Fruit fly (Drosophila melanogaster): ENCODE measurements around the gene CG14223.

Gene CG14223

dm6 chrX:19668405-19668804 is 4.6 kb upstream of the CG14223 start (continued):
- TF ChIP-seq gem (tag; optimal IDR thresholded peaks at IDR 0.05) (peak; percentile 97), dmrt11E (tag; optimal IDR thresholded peaks at IDR 0.05) (peak; percentile 98), jing (GFP tag; optimal IDR thresholded peaks at IDR 0.05) (peak; percentile 93), crc (GFP tag; optimal IDR thresholded peaks at IDR 0.05) (peak; percentile 97), CG4404 (GFP tag; IDR thresholded peaks at IDR 0.05) (peak; percentile 92), CG17361 (GFP tag; IDR thresholded peaks at IDR 0.05) (peak; percentile 92), CG18599 (GFP tag; optimal IDR thresholded peaks at IDR 0.05) (peak; percentile 95), zen (tag; optimal IDR thresholded peaks at IDR 0.05) (peak; percentile 89), p53 (GFP tag; optimal IDR thresholded peaks at IDR 0.05) (peak; percentile 95), CG10565 (GFP tag; optimal IDR thresholded peaks at IDR 0.05) (peak; percentile 90), CG15073 (GFP tag; optimal IDR thresholded peaks at IDR 0.05) (peak; percentile 86), CG12769 (tag; optimal IDR thresholded peaks at IDR 0.05) (peak; percentile 98), CG4328 (GFP tag; optimal IDR thresholded peaks at IDR 0.05) (peak; percentile 84), CG8290 (GFP tag; optimal IDR thresholded peaks at IDR 0.05) (peak; percentile 97), CG8290 (tag; optimal IDR thresholded peaks at IDR 0.05) (peak; percentile 92 to 98), CG2678 (tag; optimal IDR thresholded peaks at IDR 0.05) (peak; percentile 95), vvl (GFP tag; IDR thresholded peaks at IDR 0.05) (peak; percentile 98), wdn (GFP tag; IDR thresholded peaks at IDR 0.05) (peak; percentile 95), knrl (GFP tag; IDR thresholded peaks at IDR 0.05; ENCODE audit: partially characterized antibody) (no peak), al (GFP tag; IDR thresholded peaks at IDR 0.05) (peak; percentile 84), Dp (GFP tag; optimal IDR thresholded peaks at IDR 0.05) (peak; percentile 12), hbn (GFP tag; IDR thresholded peaks at IDR 0.05; ENCODE audit: partially characterized antibody) (no peak), dan (GFP tag; IDR thresholded peaks at IDR 0.05) (peak; percentile 91), CG32767 (GFP tag; IDR thresholded peaks at IDR 0.05) (peak; percentile 88), C15 (GFP tag; IDR thresholded peaks at IDR 0.05) (peak; percentile 77), CG9609 (GFP tag; optimal IDR thresholded peaks at IDR 0.05) (peak; percentile 98), wor (GFP tag; IDR thresholded peaks at IDR 0.05) (peak; percentile 89), Hr3 (GFP tag; optimal IDR thresholded peaks at IDR 0.05) (peak; percentile 95), CG31388 (GFP tag; optimal IDR thresholded peaks at IDR 0.05) (peak; percentile 73), Doc3 (GFP tag; IDR thresholded peaks at IDR 0.05; ENCODE audit: partially characterized antibody) (no peak), grn (GFP tag; optimal IDR thresholded peaks at IDR 0.05) (peak; percentile 87), CG2199 (GFP tag; IDR thresholded peaks at IDR 0.05) (peak; percentile 88; the same call in 2 of the 3 replicates), fd96Cb (tag; optimal IDR thresholded peaks at IDR 0.05) (peak; percentile 93), CG6272 (GFP tag; IDR thresholded peaks at IDR 0.05) (peak; percentile 88), CG2116 (GFP tag; optimal IDR thresholded peaks at IDR 0.05) (peak; percentile 74), CG32532 (GFP tag; IDR thresholded peaks at IDR 0.05) (peak; percentile 93), CG8388 (GFP tag; optimal IDR thresholded peaks at IDR 0.05) (peak; percentile 94), CG5180 (GFP tag; optimal IDR thresholded peaks at IDR 0.05) (peak; percentile 74), CG12071 (GFP tag; optimal IDR thresholded peaks at IDR 0.05) (peak; percentile 91), ssp (GFP tag; IDR thresholded peaks at IDR 0.05) (peak; percentile 79), Adf1 (GFP tag; IDR thresholded peaks at IDR 0.05) (peak; percentile 68), fd64A (GFP tag; optimal IDR thresholded peaks at IDR 0.05) (peak; percentile 85), mld (GFP tag; IDR thresholded peaks at IDR 0.05; ENCODE audit: partially characterized antibody) (no peak), crol (GFP tag; IDR thresholded peaks at IDR 0.05) (peak; percentile 72), CG14441 (GFP tag; IDR thresholded peaks at IDR 0.05) (peak; percentile 92), CG34224 (GFP tag; IDR thresholded peaks at IDR 0.05; ENCODE audit: partially characterized antibody) (no peak), CG15269 (tag; optimal IDR thresholded peaks at IDR 0.05) (peak; percentile 97), CG16813 (GFP tag; IDR thresholded peaks at IDR 0.05; ENCODE audit: partially characterized antibody) (no peak), CG30403 (GFP tag; optimal IDR thresholded peaks at IDR 0.05) (peak; percentile 97), pros (GFP tag; optimal IDR thresholded peaks at IDR 0.05) (peak; percentile 99), CG10147 (GFP tag; optimal IDR thresholded peaks at IDR 0.05) (no peak)

Data from whole organism, embryonic.